Worm (Caenorhabditis elegans): ENCODE measurements around the gene skr-12.
A peak's percentile ranks its signal among the peaks of the same experiment; 100 is the strongest.
"Not testable (repeated sequence)": the region's sequence is repeated elsewhere in the genome, so short reads cannot be mapped to it uniquely, and the experiment has no call there.

skr-12 gene

ce11 chrIV:17131035-17131595 lies 36.0 kb upstream of the skr-12 start, which contains the start of the genes Y116A8C.37 and Y116A8C.38:
Gene Y116A8C.37 (minus strand): TSS chrIV:17131135.
Gene Y116A8C.38 (plus strand): TSS chrIV:17131545.
- TF ChIP-seq tbx-8 (GFP tag; optimal IDR thresholded peaks at IDR 0.05) (no peak), lsy-2 (tag; optimal IDR thresholded peaks at IDR 0.05) (no peak), nhr-28 (tag; optimal IDR thresholded peaks at IDR 0.05) (no peak), bed-3 (GFP tag; optimal IDR thresholded peaks at IDR 0.05) (no peak), zip-8 (tag; optimal IDR thresholded peaks at IDR 0.05) (no peak)

- TF ChIP-seq mab-5 (tag; optimal IDR thresholded peaks at IDR 0.05) (no peak), nhr-237 (tag; optimal IDR thresholded peaks at IDR 0.05) (no peak)
These were observed 16.7 kb upstream of the skr-12 start for ce11 chrIV:17150418-17150817.

ce11 chrIV:17150871-17151270 lies 16.2 kb upstream of the skr-12 start, which contains the start of gene Y116A8C.40:
Gene Y116A8C.40 (minus strand): TSS chrIV:17150971.
- TF ChIP-seq snpc-4 (tag; optimal IDR thresholded peaks at IDR 0.05): no peak
- no peak for TF ChIP-seq unc-62 (GFP tag; optimal IDR thresholded peaks at IDR 0.05)
- no peak for TF ChIP-seq tbx-8 (GFP tag; optimal IDR thresholded peaks at IDR 0.05)
- TF ChIP-seq lin-13 (tag; optimal IDR thresholded peaks at IDR 0.05): no peak
- no peak for TF ChIP-seq bed-3 (GFP tag; optimal IDR thresholded peaks at IDR 0.05)
- TF ChIP-seq blmp-1 (tag; optimal IDR thresholded peaks at IDR 0.05): no peak
- TF ChIP-seq nhr-12 (tag; optimal IDR thresholded peaks at IDR 0.05): no peak
- no peak for TF ChIP-seq nhr-2 (tag; optimal IDR thresholded peaks at IDR 0.05)
- TF ChIP-seq nhr-76 (tag; optimal IDR thresholded peaks at IDR 0.05): no peak
- TF ChIP-seq elt-1 (tag; optimal IDR thresholded peaks at IDR 0.05; ENCODE audit: borderline replicate concordance, insufficient read depth): no peak
- TF ChIP-seq unc-39 (tag; optimal IDR thresholded peaks at IDR 0.05): no peak
- TF ChIP-seq cnd-1 (tag; optimal IDR thresholded peaks at IDR 0.05): no peak
- TF ChIP-seq mep-1 (tag; optimal IDR thresholded peaks at IDR 0.05): no peak

- TF ChIP-seq ztf-11 (tag; optimal IDR thresholded peaks at IDR 0.05) (no peak), mls-2 (tag; optimal IDR thresholded peaks at IDR 0.05) (no peak), elt-1 (tag; optimal IDR thresholded peaks at IDR 0.05; ENCODE audit: borderline replicate concordance, insufficient read depth) (no peak), sem-2 (GFP tag; optimal IDR thresholded peaks at IDR 0.05) (no peak), cnd-1 (tag; optimal IDR thresholded peaks at IDR 0.05) (no peak), lin-13 (tag; optimal IDR thresholded peaks at IDR 0.05) (no peak), unc-120 (tag; optimal IDR thresholded peaks at IDR 0.05; ENCODE audit: poor library complexity, severe bottlenecking) (no peak), nhr-2 (tag; optimal IDR thresholded peaks at IDR 0.05) (no peak), ces-1 (GFP tag; optimal IDR thresholded peaks at IDR 0.05) (no peak), snpc-4 (tag; optimal IDR thresholded peaks at IDR 0.05) (no peak), blmp-1 (tag; optimal IDR thresholded peaks at IDR 0.05) (no peak), ceh-39 (tag; optimal IDR thresholded peaks at IDR 0.05) (no peak), nhr-28 (tag; optimal IDR thresholded peaks at IDR 0.05) (no peak), mep-1 (tag; optimal IDR thresholded peaks at IDR 0.05) (no peak)
These were observed 14.1 kb upstream of the skr-12 start for ce11 chrIV:17153002-17153401.

ce11 chrIV:17162515-17162914 lies 4.6 kb upstream of the skr-12 start, which contains the start of gene skr-13:
Gene skr-13 (minus strand): TSS chrIV:17162615.
- TF ChIP-seq ceh-39 (tag; optimal IDR thresholded peaks at IDR 0.05) (peak; percentile 10), cnd-1 (tag; optimal IDR thresholded peaks at IDR 0.05) (no peak), blmp-1 (tag; optimal IDR thresholded peaks at IDR 0.05) (no peak)

- not testable (repeated sequence) for TF ChIP-seq nhr-12, nhr-2, ztf-11 (tag; optimal IDR thresholded peaks at IDR 0.05)
These were observed 3.8 kb upstream of the skr-12 start, which contains the start of gene skr-9 for ce11 chrIV:17163273-17163672. Gene skr-9 (plus strand): TSS chrIV:17163573.

ce11 chrIV:17165734-17166133 lies 1.3 kb upstream of the skr-12 start, which contains the start of gene skr-8:
Gene skr-8 (minus strand): TSS chrIV:17165834.
- TF ChIP-seq nhr-76 (tag; optimal IDR thresholded peaks at IDR 0.05); blmp-1 (tag; optimal IDR thresholded peaks at IDR 0.05); bed-3 (GFP tag; optimal IDR thresholded peaks at IDR 0.05): not testable (repeated sequence)

ce11 chrIV:17171732-17172131 lies 4.7 kb downstream of the skr-12 start:
- TF ChIP-seq sptf-1 (tag; optimal IDR thresholded peaks at IDR 0.05): no peak
- no peak for TF ChIP-seq ceh-83 (GFP tag; optimal IDR thresholded peaks at IDR 0.05)
- TF ChIP-seq lsy-2 (tag; optimal IDR thresholded peaks at IDR 0.05): no peak
- TF ChIP-seq mep-1 (tag; optimal IDR thresholded peaks at IDR 0.05): no peak
- TF ChIP-seq lin-32 (GFP tag; optimal IDR thresholded peaks at IDR 0.05): no peak
- TF ChIP-seq pha-4 (tag; optimal IDR thresholded peaks at IDR 0.05): no peak
- TF ChIP-seq M03D4.4 (tag; optimal IDR thresholded peaks at IDR 0.05): no peak

Measured in whole organism, mixed stage, embryonic.